Worm (Caenorhabditis elegans): Measurements from ENCODE around the gene ZK353.10.

The ZK353.10 gene

ce11 chrIII:8375000-8375399 lies 19.2 kb downstream of the ZK353.10 start, which contains the start of gene met-2:
TSS of gene met-2 (plus strand) at chrIII:8375300.
- TF ChIP-seq fkh-6 (tag; optimal IDR thresholded peaks at IDR 0.05) (no peak), gmeb-2 (tag; optimal IDR thresholded peaks at IDR 0.05) (no peak), ceh-2 (tag; optimal IDR thresholded peaks at IDR 0.05) (no peak), unc-42 (tag; optimal IDR thresholded peaks at IDR 0.05) (no peak), pax-1 (tag; optimal IDR thresholded peaks at IDR 0.05) (no peak), unc-55 (GFP tag; optimal IDR thresholded peaks at IDR 0.05) (no peak), che-1 (tag; optimal IDR thresholded peaks at IDR 0.05) (no peak), F13H6.1 (tag; optimal IDR thresholded peaks at IDR 0.05) (no peak), dve-1 (tag; optimal IDR thresholded peaks at IDR 0.05) (no peak), pat-9 (tag; optimal IDR thresholded peaks at IDR 0.05) (no peak), pha-4 (tag; optimal IDR thresholded peaks at IDR 0.05) (no peak), C08G9.2 (tag; optimal IDR thresholded peaks at IDR 0.05) (no peak), odd-2 (tag; optimal IDR thresholded peaks at IDR 0.05) (no peak)

ce11 chrIII:8371595-8372305 lies 22.5 kb downstream of the ZK353.10 start, which contains the start of gene lmbr-1:
TSS of gene lmbr-1 (plus strand) at chrIII:8372255.
- TF ChIP-seq che-1 (tag; optimal IDR thresholded peaks at IDR 0.05) = no peak
- no peak for TF ChIP-seq lin-11 (tag; optimal IDR thresholded peaks at IDR 0.05)
- no peak for TF ChIP-seq sdc-2 (tag; optimal IDR thresholded peaks at IDR 0.05)
- TF ChIP-seq madf-2 (tag; optimal IDR thresholded peaks at IDR 0.05) = no peak
- no peak for TF ChIP-seq rnt-1 (tag; optimal IDR thresholded peaks at IDR 0.05)
- no peak for TF ChIP-seq elt-2 (tag; optimal IDR thresholded peaks at IDR 0.05)
- TF ChIP-seq unc-3 (GFP tag; conservative IDR thresholded peaks at IDR 0.05) = no peak
- no peak for TF ChIP-seq unc-3 (tag; optimal IDR thresholded peaks at IDR 0.05)
- TF ChIP-seq ttx-3 (tag; optimal IDR thresholded peaks at IDR 0.05) = no peak
- no peak for TF ChIP-seq hlh-15 (tag; optimal IDR thresholded peaks at IDR 0.05)
- no peak for TF ChIP-seq mec-3 (tag; optimal IDR thresholded peaks at IDR 0.05; ENCODE audit: borderline replicate concordance)
- TF ChIP-seq ceh-14 (tag; optimal IDR thresholded peaks at IDR 0.05) = no peak
- no peak for TF ChIP-seq ceh-2 (tag; optimal IDR thresholded peaks at IDR 0.05)
- no peak for TF ChIP-seq ceh-45 (GFP tag; IDR thresholded peaks at IDR 0.05)
- TF ChIP-seq dve-1 (tag; optimal IDR thresholded peaks at IDR 0.05) = no peak
- TF ChIP-seq ceh-9 (tag; optimal IDR thresholded peaks at IDR 0.05) = no peak

- TF ChIP-seq pros-1 (tag; optimal IDR thresholded peaks at IDR 0.05) = no peak
- no peak for TF ChIP-seq unc-86 (tag; optimal IDR thresholded peaks at IDR 0.05)
- no peak for TF ChIP-seq syd-9 (tag; optimal IDR thresholded peaks at IDR 0.05)
- no peak for TF ChIP-seq ceh-2 (tag; optimal IDR thresholded peaks at IDR 0.05)
- TF ChIP-seq ceh-48 (tag; optimal IDR thresholded peaks at IDR 0.05) = no peak
- TF ChIP-seq ceh-9 (tag; optimal IDR thresholded peaks at IDR 0.05) = no peak
- TF ChIP-seq ceh-14 (tag; optimal IDR thresholded peaks at IDR 0.05) = no peak
- TF ChIP-seq pag-3 (tag; optimal IDR thresholded peaks at IDR 0.05; ENCODE audit: borderline replicate concordance) = no peak
- no peak for TF ChIP-seq tbx-2 (tag; optimal IDR thresholded peaks at IDR 0.05)
- no peak for TF ChIP-seq ama-1 (optimal IDR thresholded peaks at IDR 0.05)
- TF ChIP-seq lim-6 (tag; optimal IDR thresholded peaks at IDR 0.05) = no peak
- peak; percentile 20 for TF ChIP-seq hlh-30 (tag; optimal IDR thresholded peaks at IDR 0.05; ENCODE audit: insufficient read depth)
- TF ChIP-seq pax-1 (tag; optimal IDR thresholded peaks at IDR 0.05) = no peak
- no peak for TF ChIP-seq unc-3 (GFP tag; conservative IDR thresholded peaks at IDR 0.05)
- no peak for TF ChIP-seq unc-3 (tag; optimal IDR thresholded peaks at IDR 0.05)
- no peak for TF ChIP-seq npax-4 (tag; optimal IDR thresholded peaks at IDR 0.05)
- TF ChIP-seq nfya-1 (tag; optimal IDR thresholded peaks at IDR 0.05) = peak; percentile 57
- no peak for TF ChIP-seq F13H6.1 (tag; optimal IDR thresholded peaks at IDR 0.05)
- no peak for TF ChIP-seq pha-2 (tag; optimal IDR thresholded peaks at IDR 0.05)
- TF ChIP-seq K02D7.2 (tag; optimal IDR thresholded peaks at IDR 0.05) = no peak
- TF ChIP-seq T23F11.4 (GFP tag; optimal IDR thresholded peaks at IDR 0.05) = no peak
- no peak for TF ChIP-seq fkh-6 (tag; optimal IDR thresholded peaks at IDR 0.05)
- TF ChIP-seq madf-2 (tag; optimal IDR thresholded peaks at IDR 0.05) = no peak
- peak; percentile 1 for TF ChIP-seq ceh-31 (tag; optimal IDR thresholded peaks at IDR 0.05)
- no peak for TF ChIP-seq zip-5 (tag; optimal IDR thresholded peaks at IDR 0.05)
- no peak for TF ChIP-seq lin-11 (tag; optimal IDR thresholded peaks at IDR 0.05)
Observed at ce11 chrIII:8370846-8371257, 23.4 kb downstream of the ZK353.10 start.

Data from whole organism, late embryonic.